Worm (Caenorhabditis elegans) whole organism, late embryonic: ENCODE measurements around the gene pcp-3.
A peak's percentile ranks its signal among the peaks of the same experiment; 100 is the strongest.

Experiments
- C08G9.2 ChIP-seq: sonication (generic microtip); optimal IDR thresholded peaks from 2 replicates; lab custom pipeline; 2016; ENCODE audit warnings: mild to moderate bottlenecking, missing genetic modification characterization, moderate library complexity, missing compliant biosample characterization
- C38D4.7 ChIP-seq: fragments of 200-800 bp; sonication (Bioruptor generic); optimal IDR thresholded peaks from 2 replicates; lab custom pipeline; 2018; ENCODE audit warnings: mild to moderate bottlenecking, missing genetic modification characterization, moderate library complexity, missing compliant biosample characterization
- ceh-14 ChIP-seq: sonication (generic microtip); optimal IDR thresholded peaks from 2 replicates; lab custom pipeline; 2016; ENCODE audit warnings: missing genotype, missing genetic modification characterization, missing compliant biosample characterization
- ceh-18 ChIP-seq: sonication (generic microtip); optimal IDR thresholded peaks from 2 replicates; lab custom pipeline; 2016; ENCODE audit warnings: missing genetic modification characterization, missing compliant biosample characterization
- ceh-19 ChIP-seq: fragments of 200-800 bp; sonication (Bioruptor generic); optimal IDR thresholded peaks from 2 replicates; lab custom pipeline; 2018; ENCODE audit warnings: mild to moderate bottlenecking, missing genetic modification characterization, missing compliant biosample characterization
- ceh-22 ChIP-seq: sonication (generic microtip); optimal IDR thresholded peaks from 2 replicates; lab custom pipeline; 2017; ENCODE audit warnings: missing biosample characterization, missing genetic modification characterization
- ceh-30 ChIP-seq: fragments of 150-350 bp; optimal IDR thresholded peaks from 2 replicates; lab custom pipeline; 2014; ENCODE audit warnings: missing biosample characterization, missing genetic modification characterization
- ceh-31 ChIP-seq: sonication (generic microtip); optimal IDR thresholded peaks from 2 replicates; lab custom pipeline; 2016; ENCODE audit warnings: missing genetic modification characterization, missing compliant biosample characterization
- ceh-34 ChIP-seq: sonication (generic microtip); optimal IDR thresholded peaks from 2 replicates; lab custom pipeline; 2016; ENCODE audit warnings: mild to moderate bottlenecking, missing genetic modification characterization, missing compliant biosample characterization
- ceh-9 ChIP-seq: sonication (generic microtip); optimal IDR thresholded peaks from 2 replicates; lab custom pipeline; 2016; ENCODE audit warnings: mild to moderate bottlenecking, missing genetic modification characterization, inconsistent platforms, missing compliant biosample characterization
- che-1 ChIP-seq: sonication (generic microtip); optimal IDR thresholded peaks from 2 replicates; lab custom pipeline; 2016; ENCODE audit warnings: mild to moderate bottlenecking, missing genetic modification characterization, missing compliant biosample characterization
- elt-2 ChIP-seq: sonication (generic microtip); optimal IDR thresholded peaks from 2 replicates; lab custom pipeline; 2016; ENCODE audit warnings: missing genetic modification reagents, missing genetic modification characterization, missing compliant biosample characterization
- elt-4 ChIP-seq: sonication (generic microtip); optimal IDR thresholded peaks from 2 replicates; lab custom pipeline; 2016; ENCODE audit warnings: missing genetic modification characterization, missing compliant biosample characterization
- eyg-1 ChIP-seq: sonication (generic microtip); optimal IDR thresholded peaks from 2 replicates; lab custom pipeline; 2016; ENCODE audit warnings: missing genotype, missing genetic modification characterization, missing compliant biosample characterization
- fkh-10 ChIP-seq: fragments of 150-350 bp; optimal IDR thresholded peaks from 2 replicates; lab custom pipeline; 2014; ENCODE audit warnings: missing biosample characterization, missing genetic modification reagents, missing genetic modification characterization
- fkh-6 ChIP-seq: sonication (generic microtip); optimal IDR thresholded peaks from 2 replicates; lab custom pipeline; 2016; ENCODE audit warnings: missing genetic modification characterization, missing compliant biosample characterization
- hlh-15 ChIP-seq: sonication (generic microtip); optimal IDR thresholded peaks from 2 replicates; lab custom pipeline; 2016; ENCODE audit warnings: missing genetic modification characterization, missing compliant biosample characterization
- hlh-30 ChIP-seq: sonication (generic microtip); optimal IDR thresholded peaks from 2 replicates; lab custom pipeline; 2017; ENCODE audit warnings: antibody characterized with exemption, missing genetic modification characterization, missing compliant biosample characterization; ENCODE audit not compliant: insufficient read depth
- hlh-8 ChIP-seq: sonication (generic microtip); optimal IDR thresholded peaks from 2 replicates; lab custom pipeline; 2016; ENCODE audit warnings: missing genotype, missing genetic modification characterization, missing compliant biosample characterization
- lim-6 ChIP-seq: sonication (generic microtip); optimal IDR thresholded peaks from 2 replicates; lab custom pipeline; 2016; ENCODE audit warnings: missing genetic modification characterization, missing compliant biosample characterization
- lin-11 ChIP-seq: fragments of 200-800 bp; sonication (Bioruptor generic); optimal IDR thresholded peaks from 2 replicates; lab custom pipeline; 2018; ENCODE audit warnings: mild to moderate bottlenecking, missing genetic modification characterization, missing compliant biosample characterization
- madf-2 ChIP-seq: sonication (generic microtip); optimal IDR thresholded peaks from 2 replicates; lab custom pipeline; 2017; ENCODE audit warnings: missing genetic modification characterization, missing compliant biosample characterization
- mec-3 ChIP-seq: sonication (generic microtip); optimal IDR thresholded peaks from 2 replicates; lab custom pipeline; 2016; ENCODE audit warnings: borderline replicate concordance, missing genetic modification characterization, missing compliant biosample characterization
- nfya-1 ChIP-seq: sonication (generic microtip); optimal IDR thresholded peaks from 2 replicates; lab custom pipeline; 2017; ENCODE audit warnings: missing genetic modification characterization, mild to moderate bottlenecking, missing compliant biosample characterization, antibody characterized with exemption, moderate library complexity
- nhr-11 ChIP-seq: fragments of 150-350 bp; optimal IDR thresholded peaks from 2 replicates; lab custom pipeline; 2014; ENCODE audit warnings: missing biosample characterization, missing genetic modification characterization
- pax-1 ChIP-seq: fragments of 150-350 bp; optimal IDR thresholded peaks from 2 replicates; lab custom pipeline; 2014; ENCODE audit warnings: missing biosample characterization, missing genetic modification characterization
- pha-2 ChIP-seq: sonication (generic microtip); optimal IDR thresholded peaks from 2 replicates; lab custom pipeline; 2017; ENCODE audit warnings: mild to moderate bottlenecking, missing genetic modification characterization, missing compliant biosample characterization
- pros-1 ChIP-seq: fragments of 150-350 bp; optimal IDR thresholded peaks from 2 replicates; lab custom pipeline; 2014; ENCODE audit warnings: missing biosample characterization, missing genetic modification reagents, missing genetic modification characterization
- rnt-1 ChIP-seq: sonication (generic microtip); optimal IDR thresholded peaks from 2 replicates; lab custom pipeline; 2016; ENCODE audit warnings: missing genetic modification characterization, missing compliant biosample characterization
- sdc-2 ChIP-seq: sonication (generic microtip); optimal IDR thresholded peaks from 2 replicates; lab custom pipeline; 2016; ENCODE audit warnings: missing genotype, missing genetic modification characterization, missing compliant biosample characterization
- syd-9 ChIP-seq: sonication (generic microtip); optimal IDR thresholded peaks from 2 replicates; lab custom pipeline; 2016; ENCODE audit warnings: mild to moderate bottlenecking, missing genetic modification characterization, moderate library complexity, missing compliant biosample characterization
- tbx-2 ChIP-seq: sonication (generic microtip); optimal IDR thresholded peaks from 2 replicates; lab custom pipeline; 2016; ENCODE audit warnings: missing genetic modification characterization, missing compliant biosample characterization
- tbx-7 ChIP-seq: sonication (generic microtip); optimal IDR thresholded peaks from 2 replicates; lab custom pipeline; 2016; ENCODE audit warnings: missing genotype, missing genetic modification characterization, missing compliant biosample characterization
- unc-42 ChIP-seq: sonication (generic microtip); optimal IDR thresholded peaks from 2 replicates; lab custom pipeline; 2016; ENCODE audit warnings: missing genotype, missing genetic modification characterization, missing compliant biosample characterization
- unc-55 ChIP-seq: sonication (generic microtip); optimal IDR thresholded peaks from 2 replicates; lab custom pipeline; 2017; ENCODE audit warnings: missing biosample characterization, missing genetic modification reagents, missing genetic modification characterization
- unc-86 ChIP-seq: sonication (generic microtip); optimal IDR thresholded peaks from 2 replicates; lab custom pipeline; 2016; ENCODE audit warnings: missing genetic modification characterization, missing compliant biosample characterization

pcp-3 gene

DNA sequence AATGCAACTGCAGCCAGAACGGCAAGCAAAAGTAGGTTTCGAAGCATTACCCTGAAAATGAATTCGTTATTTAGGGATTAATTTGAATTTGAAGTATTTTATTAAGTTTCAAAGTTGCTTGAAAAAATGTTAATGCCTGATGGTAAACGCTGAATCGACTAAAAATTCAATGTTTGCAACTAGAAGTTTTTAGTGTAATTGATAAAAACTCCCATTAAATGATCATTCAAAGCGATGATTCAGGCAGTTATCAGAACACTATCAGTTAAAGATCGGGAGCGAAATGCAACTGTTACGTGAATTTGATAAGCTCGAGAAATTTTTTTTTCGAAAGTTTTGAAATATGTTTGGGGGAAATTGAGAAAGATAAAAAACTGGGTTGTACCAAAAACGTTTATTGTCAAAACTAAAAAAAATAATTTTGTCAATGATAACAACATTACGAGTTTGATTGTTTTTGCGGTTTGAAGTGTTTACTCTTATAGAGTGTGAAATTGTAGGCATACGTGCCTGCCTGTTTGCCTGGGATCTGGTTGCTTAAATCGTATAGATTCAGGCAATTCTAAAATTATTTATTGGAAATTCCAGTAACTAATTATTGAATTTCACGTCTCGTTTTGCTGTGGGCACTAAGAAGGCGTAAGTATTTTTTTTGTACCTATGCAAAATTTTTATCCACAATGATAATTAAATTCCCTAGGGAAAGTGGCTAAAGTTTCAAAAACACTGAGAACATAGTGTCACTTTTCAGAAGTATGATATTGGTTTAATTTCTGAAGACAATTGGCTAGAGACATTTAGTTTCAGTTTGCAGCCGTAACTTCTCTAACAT, at the start of gene pcp-3:
pcp-3 (minus strand) TSS at position 51 of the 832 bp plus-strand sequence.
- no peak for TF ChIP-seq elt-4 (tag; lab: Kevin White, UChicago)
- TF ChIP-seq fkh-6 = no peak
- TF ChIP-seq C08G9.2 = no peak
- no peak for TF ChIP-seq sdc-2
- no peak for TF ChIP-seq syd-9 (tag; lab: Kevin White, UChicago)
- TF ChIP-seq ceh-9 (tag; lab: Kevin White, UChicago) = no peak
- TF ChIP-seq pax-1 (tag; lab: Kevin White, UChicago) = no peak
- no peak for TF ChIP-seq tbx-2 (tag; lab: Kevin White, UChicago)
- no peak for TF ChIP-seq mec-3
- TF ChIP-seq nhr-11 = no peak
- TF ChIP-seq eyg-1 (tag; lab: Kevin White, UChicago) = no peak
- TF ChIP-seq fkh-10 (GFP tag; lab: Kevin White, UChicago) = no peak
- no peak for TF ChIP-seq hlh-8
- no peak for TF ChIP-seq ceh-19 (GFP tag; lab: Kevin White, UChicago)
- no peak for TF ChIP-seq hlh-15 (tag; lab: Kevin White, UChicago)
- TF ChIP-seq, all 69 proteins: peak for 0

DNA sequence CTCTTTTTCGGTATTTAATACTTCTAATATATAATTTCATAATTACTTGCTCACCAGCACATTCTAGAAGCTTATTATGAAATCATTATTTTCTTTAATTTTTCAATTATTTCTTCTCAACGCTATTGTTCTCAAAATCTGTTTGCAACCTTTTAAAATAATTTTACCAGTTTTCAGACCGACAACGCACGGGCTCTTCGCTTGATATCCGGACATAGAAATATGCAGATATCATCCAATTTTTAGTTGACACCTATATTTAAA, 41.1 kb upstream of the pcp-3 start, which contains the start of gene wnk-1:
wnk-1 (plus strand) TSS at position 165 of the 264 bp plus-strand sequence.
- TF ChIP-seq rnt-1 (tag; lab: Kevin White, UChicago) = no peak
- no peak for TF ChIP-seq unc-86 (tag; lab: Kevin White, UChicago)
- no peak for TF ChIP-seq madf-2 (tag; lab: Kevin White, UChicago)
- no peak for TF ChIP-seq ceh-30 (tag; lab: Kevin White, UChicago)
- no peak for TF ChIP-seq tbx-7
- no peak for TF ChIP-seq unc-55 (GFP tag; lab: Kevin White, UChicago)
- no peak for TF ChIP-seq lim-6
- no peak for TF ChIP-seq hlh-8

DNA sequence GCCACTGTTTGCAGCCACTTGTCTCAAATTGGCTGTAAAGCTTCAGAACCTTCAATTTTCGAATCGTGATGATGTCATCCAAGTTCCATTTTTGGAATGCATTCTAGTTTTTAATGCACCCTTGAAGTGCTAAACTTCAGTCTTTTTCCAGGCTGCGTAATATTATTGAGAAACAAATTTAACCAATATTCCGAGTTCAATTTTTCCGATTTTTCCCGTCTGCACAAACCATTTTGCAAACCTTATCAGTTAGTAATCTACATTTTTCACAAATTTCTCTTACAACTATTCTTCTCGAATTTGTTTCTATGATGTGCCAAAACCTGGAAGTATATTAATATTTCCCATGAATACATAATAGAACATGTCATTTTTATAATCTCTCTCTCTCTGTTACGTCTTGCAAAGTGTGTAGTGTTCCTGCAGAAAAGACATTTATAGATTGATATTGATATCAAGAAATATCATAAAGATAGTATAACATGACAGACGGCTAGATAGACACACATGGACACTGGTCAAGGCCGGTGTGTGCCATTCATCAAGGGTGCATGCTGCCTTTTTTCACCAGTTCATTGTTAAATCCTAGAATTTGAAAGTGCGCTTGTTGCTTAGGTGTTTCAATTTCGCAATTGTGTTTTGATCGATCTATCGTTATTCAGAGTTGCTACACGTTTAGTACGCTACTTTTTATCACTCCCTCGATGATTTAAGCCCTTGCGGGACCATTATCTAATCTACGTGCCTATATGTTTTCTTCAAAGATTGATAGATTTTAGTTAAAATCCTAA, 40.5 kb upstream of the pcp-3 start:
- TF ChIP-seq pha-2 (no peak), elt-2 (tag; lab: Kevin White, UChicago) (peak; percentile 64), C38D4.7 (GFP tag; lab: Kevin White, UChicago) (no peak)

DNA sequence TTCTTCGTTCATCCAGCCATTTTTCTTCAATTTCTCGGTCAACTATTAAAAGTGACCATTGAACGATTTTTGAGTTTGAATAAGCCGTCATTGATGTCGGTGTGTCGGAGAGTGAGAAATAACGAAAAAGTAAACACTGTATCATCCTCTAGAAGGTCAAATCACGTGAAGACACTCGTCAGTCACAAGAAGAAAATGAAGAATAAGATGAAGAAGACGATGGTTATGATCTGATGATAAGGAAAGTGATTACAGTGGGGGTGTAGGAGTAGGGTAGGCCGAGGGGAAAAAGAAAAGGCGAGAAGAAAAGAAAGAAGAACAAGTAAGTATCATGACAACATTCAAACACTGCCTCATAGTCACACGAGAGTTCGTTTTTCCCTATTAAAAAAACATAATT, 39.3 kb upstream of the pcp-3 start:
- TF ChIP-seq ceh-18 (no peak), elt-2 (tag; lab: Kevin White, UChicago) (peak; percentile 38), che-1 (tag; lab: Kevin White, UChicago) (no peak), hlh-30 (tag; lab: Kevin White, UChicago) (peak; percentile 53)

DNA sequence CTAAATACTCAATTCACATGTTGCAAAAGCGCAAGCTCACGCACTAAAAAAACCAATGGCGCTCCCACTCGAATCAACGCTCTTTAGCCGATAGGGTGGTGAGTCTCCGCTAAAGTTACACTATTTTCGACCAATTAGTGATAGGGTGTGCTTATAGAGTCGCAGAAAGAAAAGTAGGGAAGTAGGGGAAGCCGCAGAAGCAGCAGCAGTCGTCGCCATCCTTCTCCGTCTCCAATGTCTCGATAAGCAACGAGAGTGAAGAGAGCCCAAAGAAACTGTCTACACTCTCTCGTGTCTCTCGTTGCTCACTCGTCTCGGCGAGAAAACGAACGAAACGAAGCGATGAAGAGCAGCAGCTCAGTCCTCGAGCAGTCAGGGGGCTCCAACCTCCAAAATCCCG, 37.9 kb upstream of the pcp-3 start:
- peak; percentile 51 for TF ChIP-seq ceh-31
- peak; percentile 34 for TF ChIP-seq tbx-2 (tag; lab: Kevin White, UChicago)
- TF ChIP-seq sdc-2 = peak; percentile 11
- peak; percentile 68 for TF ChIP-seq unc-42 (tag; lab: Kevin White, UChicago)
- peak; percentile 7 for TF ChIP-seq elt-2 (tag; lab: Kevin White, UChicago)
- peak; percentile 12 for TF ChIP-seq hlh-30 (tag; lab: Kevin White, UChicago)
- peak; percentile 56 for TF ChIP-seq ceh-18
- TF ChIP-seq nfya-1 (tag; lab: Kevin White, UChicago) = peak; percentile 94
- no peak for TF ChIP-seq mec-3
- no peak for TF ChIP-seq ceh-22
- no peak for TF ChIP-seq lin-11
- no peak for TF ChIP-seq eyg-1 (tag; lab: Kevin White, UChicago)
- TF ChIP-seq ceh-14 = peak; percentile 34
- peak; percentile 76 for TF ChIP-seq ceh-34 (tag; lab: Kevin White, UChicago)
- peak; percentile 64 for TF ChIP-seq pros-1
